Fruit fly (Drosophila melanogaster) whole organism, larva: ENCODE measurements around the gene ChLD3.

Experiments
- noc ChIP-seq: fragments of 200-800 bp; sonication (Bioruptor generic); optimal IDR thresholded peaks from 3 replicates; lab custom pipeline; 2019; ENCODE audit warnings: missing biosample characterization, mild to moderate bottlenecking, missing genetic modification characterization, moderate library complexity

The ChLD3 gene

dm6 chr2L:16760504-16761417, 22.1 kb downstream of the ChLD3 start, which contains the start of gene ppk17:
ppk17 (minus strand) TSS chr2L:16760554.
- TF ChIP-seq noc (tag; lab: Kevin White, UChicago), result no peak

- no peak for TF ChIP-seq noc (tag; lab: Kevin White, UChicago)
Measured at dm6 chr2L:16761891-16762290, 23.2 kb downstream of the ChLD3 start.

dm6 chr2L:16764480-16764879, 25.8 kb downstream of the ChLD3 start:
- TF ChIP-seq noc (tag; lab: Kevin White, UChicago), result no peak

- TF ChIP-seq noc (tag; lab: Kevin White, UChicago), result no peak
Measured at dm6 chr2L:16766070-16766752, 27.6 kb downstream of the ChLD3 start, which contains the start of gene Mhc. Mhc (plus strand) TSS chr2L:16766566.

- TF ChIP-seq noc (tag; lab: Kevin White, UChicago), result no peak
Measured at dm6 chr2L:16787548-16787947, 48.9 kb downstream of the ChLD3 start.

dm6 chr2L:16788885-16789284, 50.2 kb downstream of the ChLD3 start:
- TF ChIP-seq noc (tag; lab: Kevin White, UChicago), result no peak

dm6 chr2L:16789880-16790279, 51.2 kb downstream of the ChLD3 start:
- no peak for TF ChIP-seq noc (tag; lab: Kevin White, UChicago)

- TF ChIP-seq noc (tag; lab: Kevin White, UChicago), result peak; percentile 16
Measured at dm6 chr2L:16790671-16791270, 52.1 kb downstream of the ChLD3 start, which contains the start of gene Cyt-b5-r. Cyt-b5-r (minus strand) TSS chr2L:16790721.

dm6 chr2L:16791345-16791744, 52.7 kb downstream of the ChLD3 start, which contains the start of gene CG17928:
CG17928 (plus strand) TSS chr2L:16791568.
- TF ChIP-seq noc (tag; lab: Kevin White, UChicago), result no peak
